Worm (Caenorhabditis elegans) whole organism, midembryonic: ENCODE data around the gene C26F1.3.

ENCODE experiments used
- T22C8.4 ChIP-seq: fragments of 200-800 bp; sonication (Bioruptor generic); IDR thresholded peaks from 2 replicates; pipeline ENCODE4 v1.3.6; 2022; ENCODE audit warnings: missing genetic modification characterization, missing compliant biosample characterization
- cog-1 ChIP-seq: sonication (generic microtip); optimal IDR thresholded peaks from 2 replicates; lab custom pipeline; 2016; ENCODE audit warnings: missing genetic modification characterization, missing compliant biosample characterization
- flt-1 ChIP-seq: fragments of 200-800 bp; sonication (Bioruptor generic); IDR thresholded peaks from 2 replicates; pipeline ENCODE4 v1.3.6; 2022; ENCODE audit warnings: missing genetic modification characterization, missing compliant biosample characterization
- klf-2 ChIP-seq: fragments of 200-800 bp; sonication (Bioruptor generic); conservative IDR thresholded peaks from 2 replicates; pipeline ENCODE4 v1.3.6; 2022; ENCODE audit warnings: missing genetic modification reagents, missing genetic modification characterization, missing compliant biosample characterization
- med-1 ChIP-seq: sonication (generic microtip); optimal IDR thresholded peaks from 2 replicates; lab custom pipeline; 2017; ENCODE audit warnings: missing genetic modification characterization, mild to moderate bottlenecking, missing compliant biosample characterization, antibody characterized with exemption, missing genetic modification reagents; ENCODE audit not compliant: insufficient read depth
- ref-1 ChIP-seq: fragments of 200-800 bp; sonication (Bioruptor generic); conservative IDR thresholded peaks from 2 replicates; pipeline ENCODE4 v1.3.6; 2022; ENCODE audit warnings: missing genetic modification reagents, missing genetic modification characterization, missing compliant biosample characterization
- tab-1 ChIP-seq: fragments of 200-800 bp; sonication (Bioruptor generic); IDR thresholded peaks from 2 replicates; pipeline ENCODE4 v1.3.6; 2022; ENCODE audit warnings: missing genetic modification characterization, missing compliant biosample characterization
- ztf-23 ChIP-seq: fragments of 200-800 bp; sonication (Bioruptor generic); IDR thresholded peaks from 2 replicates; pipeline ENCODE4 v1.3.6; 2022; ENCODE audit warnings: missing genetic modification reagents, missing genetic modification characterization, missing compliant biosample characterization
- ztf-29 ChIP-seq: fragments of 200-800 bp; sonication (Bioruptor generic); IDR thresholded peaks from 2 replicates; pipeline ENCODE4 v1.3.6; 2022; ENCODE audit warnings: missing genetic modification reagents, missing genetic modification characterization, missing compliant biosample characterization

C26F1.3 gene

DNA sequence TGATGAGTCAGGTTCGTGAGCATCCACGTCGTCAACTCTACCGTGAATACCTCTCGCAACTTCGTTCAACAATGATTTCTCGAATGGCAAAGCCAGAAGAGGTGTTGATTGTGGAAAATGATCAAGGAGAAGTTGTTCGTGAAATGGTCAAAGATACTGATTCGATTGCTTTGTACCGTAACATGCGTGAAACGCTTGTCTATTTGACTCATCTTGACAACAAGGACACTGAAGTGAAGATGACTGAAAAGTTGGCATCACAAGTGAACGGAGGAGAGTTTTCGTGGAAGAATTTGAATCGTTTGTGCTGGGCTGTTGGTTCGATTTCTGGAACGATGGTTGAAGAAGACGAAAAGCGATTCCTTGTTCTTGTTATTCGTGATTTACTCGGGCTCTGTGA, 29.5 kb downstream of the C26F1.3 start:
- no peak for TF ChIP-seq T22C8.4 (GFP tag; lab: Robert Waterston, UW)
- no peak for TF ChIP-seq ztf-23 (GFP tag; lab: Robert Waterston, UW)
- no peak for TF ChIP-seq cog-1 (tag; lab: Kevin White, UChicago)
- no peak for TF ChIP-seq klf-2
- TF ChIP-seq ztf-29 (GFP tag; lab: Robert Waterston, UW) = no peak
- TF ChIP-seq ref-1 (GFP tag; lab: Robert Waterston, UW) = no peak
- TF ChIP-seq flt-1 = no peak
- TF ChIP-seq med-1 (GFP tag; lab: Kevin White, UChicago) = no peak
- no peak for TF ChIP-seq tab-1 (GFP tag; lab: Robert Waterston, UW)

DNA sequence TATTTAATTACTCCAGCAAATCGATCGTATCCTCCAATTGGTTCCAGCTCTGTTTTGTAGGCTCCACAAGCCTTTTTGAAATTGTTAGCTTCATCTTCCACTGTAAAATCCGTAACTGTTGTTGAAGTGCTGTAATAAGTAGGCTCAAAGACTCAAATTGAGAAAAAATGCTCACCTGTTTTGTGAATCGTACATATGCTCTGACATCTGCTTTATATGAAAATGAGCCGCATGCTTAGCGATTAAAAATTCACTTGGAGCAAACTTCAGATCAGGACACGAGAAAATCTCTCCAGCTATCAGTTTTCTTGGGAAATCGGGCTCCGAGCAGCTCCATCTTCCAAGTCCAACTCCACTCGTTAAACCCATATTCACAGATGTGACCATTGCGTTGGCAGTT, 31.3 kb downstream of the C26F1.3 start:
- no peak for TF ChIP-seq T22C8.4 (GFP tag; lab: Robert Waterston, UW)
- no peak for TF ChIP-seq ztf-29 (GFP tag; lab: Robert Waterston, UW)
- TF ChIP-seq tab-1 (GFP tag; lab: Robert Waterston, UW) = no peak
- TF ChIP-seq cog-1 (tag; lab: Kevin White, UChicago) = no peak
- TF ChIP-seq flt-1 = no peak
- no peak for TF ChIP-seq ztf-23 (GFP tag; lab: Robert Waterston, UW)
- TF ChIP-seq med-1 (GFP tag; lab: Kevin White, UChicago) = no peak
- no peak for TF ChIP-seq klf-2
- no peak for TF ChIP-seq ref-1 (GFP tag; lab: Robert Waterston, UW)

DNA sequence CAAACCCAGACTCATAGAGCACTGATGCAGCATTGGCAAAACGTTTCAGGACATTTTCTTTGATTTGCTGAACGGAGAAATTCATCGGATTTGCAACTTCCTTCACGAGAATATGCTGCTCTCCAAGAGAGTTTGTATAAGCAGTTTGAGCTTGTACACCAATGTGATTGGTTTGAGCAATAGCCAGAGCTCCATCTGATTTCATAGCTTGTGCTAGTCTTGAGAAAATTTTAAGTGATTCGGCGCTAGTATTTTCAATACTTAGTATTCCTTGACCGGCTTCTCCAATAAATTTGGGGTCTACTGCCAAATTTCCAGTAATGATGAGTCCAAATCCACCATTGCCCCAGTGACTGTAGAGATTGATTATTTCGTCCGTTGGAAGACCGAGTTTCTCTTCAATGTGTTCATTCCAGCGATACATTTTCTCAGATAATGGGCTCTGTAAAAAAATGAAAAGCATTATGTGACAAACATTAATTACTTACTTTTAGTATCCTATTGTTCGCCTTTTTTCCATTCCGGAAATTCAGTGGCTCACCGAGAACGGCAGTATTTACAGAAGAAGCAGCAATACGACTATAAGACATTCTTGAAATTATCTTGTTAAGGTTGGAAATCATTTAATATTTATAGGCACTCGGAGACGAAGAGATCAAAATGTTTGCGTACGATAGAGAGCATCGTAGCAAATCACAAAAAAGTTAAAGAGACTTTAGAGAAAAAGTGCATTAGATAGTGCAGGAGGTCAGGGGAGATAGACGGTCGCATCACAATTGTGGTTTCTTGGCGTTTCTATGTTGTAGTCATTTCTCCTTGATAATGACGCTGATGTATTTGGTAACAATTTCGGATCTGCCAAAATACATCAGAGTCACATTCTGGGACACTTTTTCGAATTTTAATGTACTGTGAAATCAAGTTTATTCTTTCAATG, 32.5 kb downstream of the C26F1.3 start, which contains the start of gene ZK742.3:
Gene ZK742.3 (minus strand): TSS at position 593 of the 937 bp plus-strand sequence.
- TF ChIP-seq ztf-23 (GFP tag; lab: Robert Waterston, UW) = no peak

DNA sequence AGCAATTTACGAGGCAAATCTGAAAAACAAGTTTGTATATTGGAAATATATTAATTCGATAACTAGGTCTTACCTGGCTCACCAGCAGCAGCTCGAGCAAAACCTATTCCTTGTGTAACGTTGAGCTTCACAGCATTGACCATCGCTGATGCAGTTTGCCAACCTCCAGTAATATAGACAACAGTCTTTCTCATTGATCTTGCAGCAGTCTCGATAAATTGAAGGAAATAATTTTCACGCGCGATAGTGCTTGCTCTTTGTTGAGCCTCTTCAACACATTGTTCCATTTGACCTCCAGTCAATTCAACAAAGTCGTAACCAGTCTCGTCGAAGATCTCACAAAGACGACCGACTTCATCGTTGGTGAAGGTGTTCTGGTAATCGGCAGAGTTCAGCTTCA, 33.5 kb downstream of the C26F1.3 start:
- TF ChIP-seq T22C8.4 (GFP tag; lab: Robert Waterston, UW) = no peak
- no peak for TF ChIP-seq klf-2
- no peak for TF ChIP-seq ref-1 (GFP tag; lab: Robert Waterston, UW)
- TF ChIP-seq tab-1 (GFP tag; lab: Robert Waterston, UW) = no peak

DNA sequence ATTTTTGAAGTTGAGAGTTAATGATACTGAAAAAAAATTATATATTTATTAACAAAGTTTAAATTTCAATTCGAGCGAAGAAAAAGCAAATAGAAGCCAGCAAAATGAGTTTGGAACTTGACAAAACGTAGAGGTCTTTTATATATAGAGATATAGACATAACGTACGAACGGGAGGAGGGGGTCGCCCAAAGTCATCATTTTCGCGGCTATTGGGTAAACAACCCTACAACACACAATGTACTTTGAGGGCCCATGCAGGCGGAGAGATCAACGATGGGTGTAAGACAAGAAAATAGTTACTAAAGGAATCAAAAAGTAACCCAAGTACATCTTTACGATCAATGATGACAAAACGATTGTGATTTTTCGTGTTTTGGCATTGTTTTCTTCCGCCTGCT, 34.7 kb downstream of the C26F1.3 start, which contains the start of gene ZK742.4:
Gene ZK742.4 (minus strand): TSS at position 35 of the 400 bp plus-strand sequence.
- TF ChIP-seq tab-1 (GFP tag; lab: Robert Waterston, UW) (no peak), ztf-29 (GFP tag; lab: Robert Waterston, UW) (no peak), ref-1 (GFP tag; lab: Robert Waterston, UW) (no peak), flt-1 (no peak), klf-2 (no peak), med-1 (GFP tag; lab: Kevin White, UChicago) (no peak), T22C8.4 (GFP tag; lab: Robert Waterston, UW) (no peak), ztf-23 (GFP tag; lab: Robert Waterston, UW) (no peak), cog-1 (tag; lab: Kevin White, UChicago) (no peak)

DNA sequence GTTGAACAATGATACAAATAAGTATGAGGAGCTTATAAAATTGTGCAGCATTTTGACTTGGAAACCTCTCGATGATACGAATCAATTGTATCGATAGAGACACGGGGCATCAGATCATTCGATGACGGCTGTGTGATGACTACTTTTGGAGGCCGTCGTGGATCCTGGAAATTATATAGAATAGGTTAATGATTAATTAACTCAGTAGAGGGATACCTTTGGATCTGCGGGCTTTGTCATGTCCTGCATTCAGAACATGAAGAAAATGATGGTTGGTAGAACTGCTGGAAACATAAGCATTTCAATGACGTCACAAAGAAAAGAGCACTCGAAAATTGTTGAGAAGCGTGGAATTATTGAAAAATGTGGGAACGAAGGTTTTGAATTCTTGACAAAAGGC, 37.5 kb downstream of the C26F1.3 start, which contains the start of gene ZK742.6:
Gene ZK742.6 (minus strand): TSS at position 342 of the 400 bp plus-strand sequence.
- TF ChIP-seq ztf-23 (GFP tag; lab: Robert Waterston, UW) (no peak), T22C8.4 (GFP tag; lab: Robert Waterston, UW) (no peak), med-1 (GFP tag; lab: Kevin White, UChicago) (no peak), cog-1 (tag; lab: Kevin White, UChicago) (no peak), tab-1 (GFP tag; lab: Robert Waterston, UW) (no peak), ztf-29 (GFP tag; lab: Robert Waterston, UW) (no peak), ref-1 (GFP tag; lab: Robert Waterston, UW) (no peak), flt-1 (no peak), klf-2 (no peak)

DNA sequence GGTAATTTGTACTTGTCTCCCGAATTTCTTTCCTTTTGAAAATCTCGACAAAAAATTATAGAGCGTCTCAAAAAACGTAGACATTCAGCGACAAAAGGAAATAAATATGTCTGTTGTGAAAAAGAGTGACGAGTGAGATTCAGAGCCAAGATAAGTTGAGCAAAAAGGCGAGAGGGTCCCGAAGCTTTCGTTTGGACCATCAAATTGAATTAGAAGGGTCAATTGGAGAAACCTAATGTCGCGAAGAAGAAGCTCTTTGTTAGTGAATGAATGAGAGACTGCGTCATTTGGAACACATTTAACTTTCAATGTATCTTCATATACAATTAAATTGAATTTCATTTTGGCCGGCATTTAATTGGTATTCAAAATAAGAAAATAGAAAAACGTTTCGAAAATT, 39.4 kb downstream of the C26F1.3 start:
- TF ChIP-seq med-1 (GFP tag; lab: Kevin White, UChicago) (no peak), flt-1 (no peak), klf-2 (no peak), ztf-29 (GFP tag; lab: Robert Waterston, UW) (no peak), ztf-23 (GFP tag; lab: Robert Waterston, UW) (no peak)

DNA sequence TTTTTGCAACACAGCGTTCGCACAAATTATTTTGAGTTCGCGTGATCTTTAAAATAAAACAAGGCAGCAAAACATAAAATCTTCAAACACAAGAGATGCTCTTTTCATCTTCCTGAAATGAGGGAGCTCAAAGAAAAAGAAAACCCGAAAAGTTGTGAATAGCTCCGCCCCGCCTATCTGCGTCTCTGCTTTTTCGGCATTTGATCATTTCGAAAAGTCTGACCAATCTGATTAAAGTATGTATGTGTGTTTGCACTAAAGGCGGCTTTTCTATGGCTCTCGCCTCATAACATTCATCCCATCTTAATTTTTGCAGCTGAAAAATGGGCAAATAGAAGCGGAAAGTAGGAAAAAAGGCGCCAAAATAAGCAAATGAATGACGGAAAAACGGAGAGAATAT, 42.5 kb downstream of the C26F1.3 start:
- TF ChIP-seq klf-2 = no peak
- TF ChIP-seq tab-1 (GFP tag; lab: Robert Waterston, UW) = no peak
- TF ChIP-seq med-1 (GFP tag; lab: Kevin White, UChicago) = no peak
- no peak for TF ChIP-seq ref-1 (GFP tag; lab: Robert Waterston, UW)
- no peak for TF ChIP-seq ztf-23 (GFP tag; lab: Robert Waterston, UW)
- TF ChIP-seq ztf-29 (GFP tag; lab: Robert Waterston, UW) = no peak
- TF ChIP-seq cog-1 (tag; lab: Kevin White, UChicago) = no peak
- no peak for TF ChIP-seq flt-1
- TF ChIP-seq T22C8.4 (GFP tag; lab: Robert Waterston, UW) = no peak

DNA sequence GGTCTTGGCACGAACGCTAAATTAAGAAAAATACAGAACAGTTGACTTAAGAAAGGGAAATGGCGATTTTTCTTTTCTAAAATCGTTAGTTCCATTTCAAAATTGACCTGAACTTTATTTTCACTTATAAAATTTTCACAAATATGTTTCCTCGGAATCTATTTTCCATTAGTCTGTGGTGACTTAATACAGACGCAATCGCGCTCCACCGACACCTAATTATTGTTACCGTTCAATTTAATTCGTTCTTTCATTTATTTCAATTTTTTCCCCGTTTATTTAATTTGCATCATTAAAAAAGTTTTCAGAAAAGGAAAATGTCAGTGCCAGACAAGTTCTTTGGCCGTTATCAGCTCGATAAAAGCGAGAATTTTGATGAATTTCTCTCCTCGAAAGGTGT, 43.2 kb downstream of the C26F1.3 start, which contains the start of gene lbp-4:
Gene lbp-4 (plus strand): TSS at position 309 of the 400 bp plus-strand sequence.
- TF ChIP-seq tab-1 (GFP tag; lab: Robert Waterston, UW) (no peak), med-1 (GFP tag; lab: Kevin White, UChicago) (no peak), T22C8.4 (GFP tag; lab: Robert Waterston, UW) (no peak), flt-1 (no peak), ref-1 (GFP tag; lab: Robert Waterston, UW) (no peak), ztf-29 (GFP tag; lab: Robert Waterston, UW) (no peak), ztf-23 (GFP tag; lab: Robert Waterston, UW) (no peak)
